Fruit fly (Drosophila melanogaster): ENCODE data around the gene CG17190.

CG17190 gene

dm6 chr3R:19985376-19985775 lies 27.9 kb downstream of the CG17190 start:
- TF ChIP-seq EcR (GFP tag; optimal IDR thresholded peaks at IDR 0.05): no peak
- no peak for TF ChIP-seq Dll (optimal IDR thresholded peaks at IDR 0.05)
- no peak for TF ChIP-seq psq (optimal IDR thresholded peaks at IDR 0.05)
- no peak for TF ChIP-seq usp (GFP tag; optimal IDR thresholded peaks at IDR 0.05)
- TF ChIP-seq CG8478 (optimal IDR thresholded peaks at IDR 0.05): no peak

DNA sequence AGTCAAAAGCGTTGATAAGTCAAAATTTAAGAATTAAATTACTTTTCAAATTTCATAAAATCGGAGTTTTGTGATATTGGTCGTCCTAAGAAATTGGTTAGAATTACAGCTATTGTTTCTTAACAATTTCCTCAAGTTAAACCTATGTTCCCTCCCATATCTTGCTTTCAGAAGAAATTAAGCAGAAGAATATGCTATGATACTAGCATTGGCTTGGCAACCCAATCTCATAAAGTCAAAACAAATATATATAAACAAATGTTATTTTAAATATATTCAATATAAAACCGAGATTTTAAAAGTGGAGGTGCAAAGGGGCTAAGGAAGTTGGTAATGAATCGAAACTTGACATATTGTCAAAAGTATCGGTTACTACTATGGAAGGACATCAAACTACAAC lies 40.7 kb downstream of the CG17190 start, which contains the start of gene CG31213:
Gene CG31213 (plus strand): TSS at position 301 of the 400 bp plus-strand sequence.
- TF ChIP-seq psq (optimal IDR thresholded peaks at IDR 0.05) (no peak), pan (optimal IDR thresholded peaks at IDR 0.05) (no peak), EcR (GFP tag; optimal IDR thresholded peaks at IDR 0.05) (no peak), Dll (optimal IDR thresholded peaks at IDR 0.05) (no peak), CG8478 (optimal IDR thresholded peaks at IDR 0.05) (no peak), usp (GFP tag; optimal IDR thresholded peaks at IDR 0.05) (no peak)

DNA sequence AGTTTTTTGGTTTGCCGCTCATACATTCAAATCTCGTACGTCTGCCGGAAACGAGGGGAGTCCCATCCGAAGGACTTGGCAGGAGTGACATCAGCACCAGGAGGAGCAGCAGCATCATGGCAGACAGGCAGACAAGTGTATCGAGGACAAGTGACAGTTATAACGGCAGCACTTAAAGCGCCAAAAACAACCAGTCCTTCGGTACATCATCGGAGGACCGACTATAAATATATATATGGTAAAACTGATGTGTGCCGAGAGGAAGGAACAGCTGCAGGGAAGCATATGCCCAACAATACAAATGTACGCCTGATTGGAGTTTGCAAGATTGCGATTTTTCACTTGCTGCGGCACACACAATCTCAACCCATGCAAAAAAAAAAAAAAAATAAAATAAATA lies 44.6 kb downstream of the CG17190 start:
- TF ChIP-seq CG8478 (optimal IDR thresholded peaks at IDR 0.05) (no peak), pan (optimal IDR thresholded peaks at IDR 0.05) (no peak), EcR (GFP tag; optimal IDR thresholded peaks at IDR 0.05) (no peak), psq (optimal IDR thresholded peaks at IDR 0.05) (no peak), usp (GFP tag; optimal IDR thresholded peaks at IDR 0.05) (no peak), Dll (optimal IDR thresholded peaks at IDR 0.05) (no peak)

Data from whole organism.